Fruit fly (Drosophila melanogaster): ENCODE measurements around the gene CG5011.
A peak's percentile ranks its signal among the peaks of the same experiment; 100 is the strongest.

The CG5011 gene

dm6 chr2L:1213587-1213986 lies 13.1 kb downstream of the CG5011 start (continued):
- TF ChIP-seq Rfx (GFP tag; IDR thresholded peaks at IDR 0.05) (no peak), bigmax (GFP tag; optimal IDR thresholded peaks at IDR 0.05) (no peak), CG1529 (GFP tag; optimal IDR thresholded peaks at IDR 0.05) (no peak), CG16813 (GFP tag; IDR thresholded peaks at IDR 0.05; ENCODE audit: partially characterized antibody) (no peak), CG2889 (GFP tag; IDR thresholded peaks at IDR 0.05) (no peak), CG18599 (GFP tag; optimal IDR thresholded peaks at IDR 0.05) (peak; percentile 33), insv (GFP tag; optimal IDR thresholded peaks at IDR 0.05) (no peak), wor (GFP tag; IDR thresholded peaks at IDR 0.05) (no peak), eve (GFP tag; optimal IDR thresholded peaks at IDR 0.05) (peak in 1 of 2 experiments; percentile 56), Hmr (GFP tag; optimal IDR thresholded peaks at IDR 0.05) (no peak), CG10979 (tag; optimal IDR thresholded peaks at IDR 0.05) (peak; percentile 26), stwl (tag; optimal IDR thresholded peaks at IDR 0.05) (no peak), CG30431 (GFP tag; optimal IDR thresholded peaks at IDR 0.05) (no peak), jumu (GFP tag; optimal IDR thresholded peaks at IDR 0.05) (no peak), gem (tag; optimal IDR thresholded peaks at IDR 0.05) (peak; percentile 48), Dll (GFP tag; IDR thresholded peaks at IDR 0.05; ENCODE audit: partially characterized antibody) (no peak), luna (GFP tag; optimal IDR thresholded peaks at IDR 0.05) (no peak), grau (tag; optimal IDR thresholded peaks at IDR 0.05) (peak; percentile 16), CG9876 (GFP tag; optimal IDR thresholded peaks at IDR 0.05) (no peak), ci (GFP tag; IDR thresholded peaks at IDR 0.05) (0 out of 3 replicates have a peak, but pooled peaks have one; percentile 45), CG6791 (GFP tag; IDR thresholded peaks at IDR 0.05; ENCODE audit: partially characterized antibody) (no peak), CG4328 (GFP tag; optimal IDR thresholded peaks at IDR 0.05) (no peak), Meics (GFP tag; optimal IDR thresholded peaks at IDR 0.05) (no peak), CG6654 (GFP tag; optimal IDR thresholded peaks at IDR 0.05) (no peak), Nf-YB (GFP tag; optimal IDR thresholded peaks at IDR 0.05) (no peak), CG8281 (tag; optimal IDR thresholded peaks at IDR 0.05) (no peak), tin (GFP tag; optimal IDR thresholded peaks at IDR 0.05) (no peak), CG8359 (GFP tag; optimal IDR thresholded peaks at IDR 0.05; ENCODE audit: borderline replicate concordance) (no peak), sob (GFP tag; IDR thresholded peaks at IDR 0.05) (no peak), pfk (GFP tag; optimal IDR thresholded peaks at IDR 0.05) (no peak), CG10267 (tag; optimal IDR thresholded peaks at IDR 0.05) (no peak), Hr39 (optimal IDR thresholded peaks at IDR 0.05) (no peak), CG4404 (GFP tag; IDR thresholded peaks at IDR 0.05) (no peak), ems (GFP tag; optimal IDR thresholded peaks at IDR 0.05) (no peak), CG6765 (GFP tag; optimal IDR thresholded peaks at IDR 0.05) (no peak), zfh1 (GFP tag; IDR thresholded peaks at IDR 0.05) (no peak), pan (optimal IDR thresholded peaks at IDR 0.05) (no peak), pan (GFP tag; optimal IDR thresholded peaks at IDR 0.05 in 1 of 2, IDR thresholded peaks at IDR 0.05 in 1 of 2) (no peak), Bgb (GFP tag; IDR thresholded peaks at IDR 0.05; ENCODE audit: partially characterized antibody) (no peak), Bdp1 (GFP tag; optimal IDR thresholded peaks at IDR 0.05) (no peak), CG15601 (tag; optimal IDR thresholded peaks at IDR 0.05) (no peak), B-H1 (GFP tag; IDR thresholded peaks at IDR 0.05) (no peak), Mes4 (GFP tag; optimal IDR thresholded peaks at IDR 0.05) (no peak), CG13775 (GFP tag; optimal IDR thresholded peaks at IDR 0.05) (no peak), CG33213 (GFP tag; optimal IDR thresholded peaks at IDR 0.05) (no peak), dan (GFP tag; IDR thresholded peaks at IDR 0.05) (no peak), Sry-δ (GFP tag; optimal IDR thresholded peaks at IDR 0.05) (no peak), CG11504 (tag; optimal IDR thresholded peaks at IDR 0.05) (peak; percentile 55), HHEX (GFP tag; optimal IDR thresholded peaks at IDR 0.05) (no peak), Dbx (GFP tag; IDR thresholded peaks at IDR 0.05) (no peak), dmrt11E (tag; optimal IDR thresholded peaks at IDR 0.05) (no peak), CG10321 (GFP tag; IDR thresholded peaks at IDR 0.05) (no peak)

Measured in whole organism, embryonic.